Worm (Caenorhabditis elegans) whole organism, young adult: ENCODE results near the gene str-248.
"Not testable (repeated sequence)": the region's sequence is repeated elsewhere in the genome, so short reads cannot be mapped to it uniquely, and the experiment has no call there.

Experiments used
- attf-6 ChIP-seq: fragments of 200-800 bp; sonication (Bioruptor generic); IDR thresholded peaks from 2 replicates; pipeline ENCODE4 v1.3.6; 2022; ENCODE audit warnings: missing genetic modification reagents, missing genetic modification characterization, missing compliant biosample characterization
- lir-1 ChIP-seq: fragments of 200-800 bp; sonication (Bioruptor generic); conservative IDR thresholded peaks from 2 replicates; pipeline ENCODE4 v1.3.6; 2022; ENCODE audit warnings: missing genetic modification reagents, missing genetic modification characterization, missing compliant biosample characterization
- zfh-2 ChIP-seq: fragments of 200-800 bp; sonication (Bioruptor generic); conservative IDR thresholded peaks from 2 replicates; pipeline ENCODE4 v1.3.6; 2022; ENCODE audit warnings: missing genetic modification reagents, missing genetic modification characterization, missing compliant biosample characterization
- ztf-25 ChIP-seq: fragments of 200-800 bp; sonication (Bioruptor generic); IDR thresholded peaks from 2 replicates; pipeline ENCODE4 v1.3.6; 2022; ENCODE audit warnings: missing genetic modification reagents, missing genetic modification characterization, missing compliant biosample characterization

DNA sequence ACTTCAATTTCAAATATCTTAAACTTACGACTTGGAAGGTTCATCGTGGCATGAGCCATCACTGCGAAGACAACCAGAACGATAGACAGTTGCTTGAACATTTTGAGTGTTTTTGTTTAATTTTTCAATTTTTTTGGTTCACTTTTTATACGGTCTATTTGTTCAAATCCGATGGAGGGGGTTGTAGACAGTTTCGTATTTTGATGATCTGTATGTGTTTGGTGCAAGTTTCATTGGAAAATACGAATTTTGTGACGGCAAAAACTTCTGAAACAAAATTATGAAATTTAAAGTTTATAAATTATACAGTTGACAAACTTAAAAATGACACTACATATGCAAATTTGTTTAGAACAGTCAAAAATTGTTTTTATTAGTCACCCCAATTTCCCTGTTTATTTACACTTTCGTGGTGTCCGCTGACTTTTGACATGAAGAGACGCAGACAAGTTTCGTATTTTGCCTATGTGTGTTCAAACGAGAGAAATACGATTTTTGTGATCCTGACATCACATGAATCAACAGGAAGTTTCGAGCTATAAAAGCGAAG, 18.2 kb upstream of the str-248 start, which contains the start of the genes C55A1.7 and C55A1.6:
- TF ChIP-seq attf-6, zfh-2, ztf-25, lir-1 (GFP tag; lab: Robert Waterston, UW): not testable (repeated sequence)
